Worm (Caenorhabditis elegans) whole organism, L4/young adult: ENCODE data around the gene oac-6.

Experiments used
- W03F9.2 ChIP-seq: fragments of 150-350 bp; optimal IDR thresholded peaks from 2 replicates; lab custom pipeline; 2014; ENCODE audit warnings: missing biosample characterization, missing genetic modification characterization
- him-1 ChIP-seq: sonication (generic microtip); optimal IDR thresholded peaks from 2 replicates; lab custom pipeline; 2016; ENCODE audit warnings: missing genotype, missing genetic modification reagents, missing genetic modification characterization, missing compliant biosample characterization

DNA sequence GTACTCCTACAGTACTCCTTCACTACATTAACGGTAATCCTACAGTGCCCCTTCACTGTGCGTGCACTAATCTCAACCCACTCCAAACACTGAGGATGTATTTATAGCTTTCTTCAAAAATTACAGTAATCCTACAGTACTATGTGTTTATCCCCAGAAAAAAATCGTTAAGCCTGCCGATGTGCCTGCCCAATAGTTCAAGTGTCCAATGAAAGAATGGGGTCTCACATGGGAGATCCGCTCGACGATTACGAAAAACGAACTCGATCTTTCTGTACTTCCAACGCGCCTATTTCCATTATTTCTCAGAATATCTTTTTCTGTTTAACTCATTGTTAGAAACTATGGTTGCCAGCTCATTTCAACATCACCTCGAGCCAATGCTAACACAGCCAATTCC is 44.4 kb upstream of the oac-6 start, which contains the start of gene nhr-218:
- TF ChIP-seq him-1 (no peak), W03F9.2 (no peak)
